Fruit fly (Drosophila melanogaster) whole organism, adult: ENCODE data around the gene ttm50.

ENCODE experiments used
- CG12768 ChIP-seq: fragments of 200-800 bp; sonication (Bioruptor generic); optimal IDR thresholded peaks from 2 replicates; lab custom pipeline; 2017; ENCODE audit warnings: missing biosample characterization, missing genetic modification characterization, mild to moderate bottlenecking, moderate library complexity, missing genetic modification reagents
- CG33017 ChIP-seq: fragments of 200-800 bp; sonication (Bioruptor generic); optimal IDR thresholded peaks from 2 replicates; lab custom pipeline; 2018; ENCODE audit warnings: missing biosample characterization, mild to moderate bottlenecking, missing genetic modification characterization, moderate library complexity
- Hr96 ChIP-seq: fragments of 200-800 bp; sonication (Bioruptor generic); optimal IDR thresholded peaks from 2 replicates; lab custom pipeline; 2016; ENCODE audit warnings: missing biosample characterization, missing genetic modification characterization
- bab1 ChIP-seq: fragments of 200-800 bp; sonication (Bioruptor generic); optimal IDR thresholded peaks from 3 replicates; lab custom pipeline; 2019; ENCODE audit warnings: missing biosample characterization, mild to moderate bottlenecking, missing genetic modification characterization, moderate library complexity
- cnc ChIP-seq, 2 experiments: fragments of >200 bp; optimal IDR thresholded peaks; 2 replicates each; lab custom pipeline; 2017
- pad ChIP-seq: fragments of 200-800 bp; sonication (Bioruptor generic); optimal IDR thresholded peaks from 3 replicates; lab custom pipeline; 2017; ENCODE audit warnings: missing biosample characterization, missing genetic modification characterization, mild to moderate bottlenecking, moderate library complexity, missing genetic modification reagents
- toe ChIP-seq: fragments of 200-800 bp; sonication (Bioruptor generic); optimal IDR thresholded peaks from 2 replicates; lab custom pipeline; 2016; ENCODE audit warnings: missing biosample characterization, missing genetic modification characterization

DNA sequence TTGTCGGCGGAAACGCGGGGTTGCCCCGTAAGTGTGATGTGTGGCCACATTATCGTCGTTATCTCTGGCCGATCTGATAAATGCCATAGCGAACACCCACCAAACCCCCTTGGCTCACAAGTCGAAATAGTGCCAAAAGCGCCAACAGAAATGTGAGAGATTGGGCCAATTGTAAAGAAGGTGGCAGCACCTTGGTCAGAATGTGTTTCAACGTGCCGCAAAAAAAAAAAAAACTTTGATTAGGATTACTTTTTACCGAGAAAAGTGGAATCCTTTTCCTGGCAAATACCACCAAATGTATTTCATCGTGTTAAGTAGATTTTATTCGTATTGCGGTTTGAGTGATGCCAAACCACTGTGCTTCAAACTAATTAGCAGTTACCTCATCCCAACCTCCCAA lies 11.0 kb upstream of the ttm50 start:
- TF ChIP-seq Hr96 (GFP tag; lab: Kevin White, UChicago) (peak; percentile 90), toe (GFP tag; lab: Kevin White, UChicago) (peak; percentile 50), CG33017 (tag; lab: Kevin White, UChicago) (peak; percentile 68), cnc (optimal IDR thresholded peaks at IDR 0.05; lab: Kevin White, UChicago) (no peak), pad (GFP tag; lab: Kevin White, UChicago) (peak; percentile 58), bab1 (GFP tag; lab: Kevin White, UChicago) (peak; percentile 34), CG12768 (GFP tag; lab: Kevin White, UChicago) (peak; percentile 84)
